Fruit fly (Drosophila melanogaster) whole organism, embryonic: Measurements from ENCODE around the gene CSN5.

ENCODE experiments used
- Abd-B ChIP-seq: fragments of 200-800 bp; sonication (Bioruptor generic); optimal IDR thresholded peaks from 2 replicates; lab custom pipeline; 2018; ENCODE audit warnings: missing biosample characterization, mild to moderate bottlenecking, missing genetic modification characterization, moderate library complexity
- CG10431 ChIP-seq: fragments of 200-800 bp; sonication (Bioruptor generic); optimal IDR thresholded peaks from 3 replicates; lab custom pipeline; 2018; ENCODE audit warnings: missing biosample characterization, mild to moderate bottlenecking, missing genetic modification characterization
- CG10543 ChIP-seq: fragments of 200-800 bp; sonication (Bioruptor generic); optimal IDR thresholded peaks from 3 replicates; lab custom pipeline; 2017; ENCODE audit warnings: missing biosample characterization, mild to moderate bottlenecking, missing genetic modification characterization, moderate library complexity
- CG12104 ChIP-seq: fragments of 200-800 bp; sonication (Bioruptor generic); optimal IDR thresholded peaks from 3 replicates; lab custom pipeline; 2016; ENCODE audit warnings: missing biosample characterization, missing genetic modification characterization
- CG14441 ChIP-seq: fragments of 200-800 bp; sonication (Bioruptor generic); IDR thresholded peaks from 2 replicates; pipeline ENCODE4 v1.3.6; 2022; ENCODE audit warnings: missing biosample characterization, missing genetic modification characterization
- CG15479 ChIP-seq: fragments of 200-800 bp; sonication (Bioruptor generic); optimal IDR thresholded peaks from 3 replicates; lab custom pipeline; 2019; ENCODE audit warnings: missing biosample characterization, mild to moderate bottlenecking, missing genetic modification characterization, moderate library complexity
- CG18599 ChIP-seq: fragments of 200-800 bp; sonication (Bioruptor generic); optimal IDR thresholded peaks from 3 replicates; lab custom pipeline; 2017; ENCODE audit warnings: missing biosample characterization, missing genetic modification characterization, mild to moderate bottlenecking, moderate library complexity, missing genetic modification reagents
- CG3163 ChIP-seq: fragments of 200-800 bp; sonication (Bioruptor generic); optimal IDR thresholded peaks from 3 replicates; lab custom pipeline; 2016; ENCODE audit warnings: missing biosample characterization, missing genetic modification characterization
- CG32532 ChIP-seq: fragments of 200-800 bp; sonication (Bioruptor generic); IDR thresholded peaks from 2 replicates; pipeline ENCODE4 v1.3.6; 2022; ENCODE audit warnings: missing biosample characterization, missing genetic modification characterization
- CG3847 ChIP-seq: fragments of 200-800 bp; sonication (Bioruptor generic); IDR thresholded peaks from 2 replicates; pipeline ENCODE4 v1.3.6; 2022; ENCODE audit warnings: missing biosample characterization, missing genetic modification characterization
- CG5953 ChIP-seq: fragments of 200-800 bp; sonication (Bioruptor generic); IDR thresholded peaks from 2 replicates; pipeline ENCODE4 v1.3.6; 2022; ENCODE audit warnings: missing biosample characterization, missing genetic modification characterization
- CG7556 ChIP-seq: fragments of 200-800 bp; sonication (Bioruptor generic); optimal IDR thresholded peaks from 2 replicates; lab custom pipeline; 2017; ENCODE audit warnings: missing biosample characterization, mild to moderate bottlenecking, missing genetic modification characterization
- CG8924 ChIP-seq: fragments of 200-800 bp; optimal IDR thresholded peaks from 3 replicates; lab custom pipeline; 2019; ENCODE audit warnings: missing biosample characterization, mild to moderate bottlenecking, missing genetic modification characterization, moderate library complexity
- D19A ChIP-seq: fragments of 200-800 bp; optimal IDR thresholded peaks from 3 replicates; lab custom pipeline; 2019; ENCODE audit warnings: missing biosample characterization, mild to moderate bottlenecking, missing genetic modification characterization, moderate library complexity
- Doc3 ChIP-seq: fragments of 200-800 bp; sonication (Bioruptor generic); IDR thresholded peaks from 3 replicates; pipeline ENCODE4 v1.3.6; 2022; ENCODE audit warnings: missing biosample characterization, missing genetic modification characterization; ENCODE audit not compliant: partially characterized antibody
- Dp ChIP-seq: fragments of 200-800 bp; sonication (Bioruptor generic); optimal IDR thresholded peaks from 2 replicates; lab custom pipeline; 2018; ENCODE audit warnings: missing biosample characterization, mild to moderate bottlenecking, missing genetic modification characterization, moderate library complexity
- Drgx ChIP-seq: fragments of 200-800 bp; sonication (Bioruptor generic); IDR thresholded peaks from 2 replicates; pipeline ENCODE4 v1.3.6; 2022; ENCODE audit warnings: missing biosample characterization, missing genetic modification characterization
- Fer2 ChIP-seq: fragments of 200-800 bp; sonication (Bioruptor generic); optimal IDR thresholded peaks from 2 replicates; lab custom pipeline; 2018; ENCODE audit warnings: missing biosample characterization, mild to moderate bottlenecking, missing genetic modification characterization, moderate library complexity
- H15 ChIP-seq: fragments of 200-800 bp; sonication (Bioruptor generic); IDR thresholded peaks from 3 replicates; pipeline ENCODE4 v1.3.6; 2022; ENCODE audit warnings: missing biosample characterization, missing genetic modification characterization
- HLH54F ChIP-seq: fragments of 200-800 bp; sonication (Bioruptor generic); optimal IDR thresholded peaks from 3 replicates; lab custom pipeline; 2016; ENCODE audit warnings: missing biosample characterization, missing genetic modification characterization
- Hr3 ChIP-seq: fragments of 200-800 bp; sonication (Bioruptor generic); optimal IDR thresholded peaks from 3 replicates; lab custom pipeline; 2016; ENCODE audit warnings: missing biosample characterization, missing genetic modification characterization
- Jarid2 ChIP-seq: fragments of 200-800 bp; sonication (Bioruptor generic); optimal IDR thresholded peaks from 3 replicates; lab custom pipeline; 2017; ENCODE audit warnings: mild to moderate bottlenecking, missing biosample characterization, missing genetic modification reagents, missing genetic modification characterization
- MESR4 ChIP-seq: fragments of 200-800 bp; sonication (Bioruptor generic); optimal IDR thresholded peaks from 2 replicates; lab custom pipeline; 2018; ENCODE audit warnings: missing biosample characterization, mild to moderate bottlenecking, missing genetic modification characterization, moderate library complexity
- MTF-1 ChIP-seq: fragments of 200-800 bp; sonication (Bioruptor generic); optimal IDR thresholded peaks from 2 replicates; lab custom pipeline; 2018; ENCODE audit warnings: missing biosample characterization, mild to moderate bottlenecking, missing genetic modification characterization, borderline replicate concordance
- NK7.1 ChIP-seq: fragments of 200-800 bp; sonication (Bioruptor generic); optimal IDR thresholded peaks from 3 replicates; lab custom pipeline; 2016; ENCODE audit warnings: missing biosample characterization, missing genetic modification characterization
- Rfx ChIP-seq: fragments of 200-800 bp; sonication (Bioruptor generic); IDR thresholded peaks from 2 replicates; pipeline ENCODE4 v1.3.6; 2022; ENCODE audit warnings: missing biosample characterization, missing genetic modification characterization
- Sry-δ ChIP-seq: fragments of 200-800 bp; sonication (Bioruptor generic); optimal IDR thresholded peaks from 2 replicates; lab custom pipeline; 2016; ENCODE audit warnings: missing biosample characterization, missing genetic modification characterization
- Xbp1 ChIP-seq: fragments of 200-800 bp; sonication (Bioruptor generic); optimal IDR thresholded peaks from 3 replicates; lab custom pipeline; 2016; ENCODE audit warnings: missing biosample characterization, mild to moderate bottlenecking, missing genetic modification characterization
- bcd ChIP-seq: fragments of 200-800 bp; sonication (Bioruptor generic); optimal IDR thresholded peaks from 2 replicates; lab custom pipeline; 2017; ENCODE audit warnings: missing biosample characterization, mild to moderate bottlenecking, missing genetic modification characterization
- caup ChIP-seq: fragments of 200-800 bp; sonication (Bioruptor generic); optimal IDR thresholded peaks from 3 replicates; lab custom pipeline; 2017; ENCODE audit warnings: missing biosample characterization, mild to moderate bottlenecking, missing genetic modification characterization, moderate library complexity; ENCODE audit not compliant: severe bottlenecking
- chif ChIP-seq, 2 experiments: fragments of 200-800 bp; sonication (Bioruptor generic); optimal IDR thresholded peaks; 3 replicates each; lab custom pipeline; 2016; ENCODE audit warnings: missing biosample characterization in 2 of 2, missing genetic modification characterization in 2 of 2
- crp ChIP-seq, 2 experiments: fragments of 200-800 bp; sonication (Bioruptor generic); optimal IDR thresholded peaks; 2 replicates in 1 of 2; 3 replicates in 1 of 2; lab custom pipeline; 2017; ENCODE audit warnings: missing biosample characterization in 2 of 2, missing genetic modification characterization in 2 of 2, mild to moderate bottlenecking in 1 of 2, moderate library complexity in 1 of 2
- gem ChIP-seq: fragments of 200-800 bp; sonication (Bioruptor generic); optimal IDR thresholded peaks from 2 replicates; lab custom pipeline; 2019; ENCODE audit warnings: missing biosample characterization, mild to moderate bottlenecking, missing genetic modification characterization, moderate library complexity
- gfzf ChIP-seq: fragments of 200-800 bp; sonication (Bioruptor generic); optimal IDR thresholded peaks from 2 replicates; lab custom pipeline; 2016; ENCODE audit warnings: missing biosample characterization, mild to moderate bottlenecking, missing genetic modification characterization, moderate library complexity
- ham ChIP-seq: fragments of 200-800 bp; sonication (Bioruptor generic); IDR thresholded peaks from 2 replicates; pipeline ENCODE4 v1.3.6; 2022; ENCODE audit warnings: missing biosample characterization, missing genetic modification characterization
- hkb ChIP-seq, 2 experiments: fragments of 200-800 bp in 1 of 2; fragments of >200 bp in 1 of 2; sonication (Bioruptor generic) in 1 of 2; IDR thresholded peaks in 1 of 2; optimal IDR thresholded peaks in 1 of 2; 2 replicates each; pipeline versions ENCODE4 v1.3.6 to Lab custom; 2017 to 2022; ENCODE audit warnings: missing biosample characterization in 1 of 2, missing genetic modification characterization in 1 of 2
- jing ChIP-seq: fragments of 200-800 bp; sonication (Bioruptor generic); optimal IDR thresholded peaks from 2 replicates; lab custom pipeline; 2018; ENCODE audit warnings: missing biosample characterization, mild to moderate bottlenecking, missing genetic modification characterization
- lmd ChIP-seq: fragments of 200-800 bp; sonication (Bioruptor generic); IDR thresholded peaks from 2 replicates; pipeline ENCODE4 v1.3.6; 2022; ENCODE audit warnings: missing biosample characterization, missing genetic modification characterization
- nau ChIP-seq: fragments of 200-800 bp; sonication (Bioruptor generic); optimal IDR thresholded peaks from 3 replicates; lab custom pipeline; 2017; ENCODE audit warnings: missing biosample characterization, mild to moderate bottlenecking, missing genetic modification characterization, missing genetic modification reagents
- oc ChIP-seq: fragments of 200-800 bp; sonication (Bioruptor generic); optimal IDR thresholded peaks from 2 replicates; lab custom pipeline; 2018; ENCODE audit warnings: missing biosample characterization, mild to moderate bottlenecking, missing genetic modification characterization, moderate library complexity
- pb ChIP-seq: fragments of 200-800 bp; sonication (Bioruptor generic); optimal IDR thresholded peaks from 3 replicates; lab custom pipeline; 2016; ENCODE audit warnings: missing biosample characterization, missing genetic modification characterization
- pho ChIP-seq: fragments of 200-800 bp; sonication (Bioruptor generic); optimal IDR thresholded peaks from 2 replicates; lab custom pipeline; 2016; ENCODE audit warnings: missing biosample characterization, missing genetic modification characterization
- sc ChIP-seq, 3 experiments: fragments of >200 bp in 2 of 3; fragments of 200-800 bp in 1 of 3; sonication (Bioruptor generic) in 1 of 3; optimal IDR thresholded peaks; 2 replicates in 2 of 3; 3 replicates in 1 of 3; lab custom pipeline; 2017; ENCODE audit warnings: mild to moderate bottlenecking in 1 of 3, missing biosample characterization in 1 of 3, missing genetic modification characterization in 1 of 3, missing genetic modification reagents in 1 of 3
- shn ChIP-seq: fragments of 200-800 bp; sonication (Bioruptor generic); optimal IDR thresholded peaks from 3 replicates; lab custom pipeline; 2016; ENCODE audit warnings: missing biosample characterization, missing genetic modification characterization
- sisA ChIP-seq: fragments of 200-800 bp; sonication (Bioruptor generic); IDR thresholded peaks from 2 replicates; pipeline ENCODE4 v1.3.6; 2022; ENCODE audit warnings: missing biosample characterization, missing genetic modification characterization
- stc ChIP-seq: fragments of 200-800 bp; sonication (Bioruptor generic); IDR thresholded peaks from 2 replicates; pipeline ENCODE4 v1.3.6; 2022; ENCODE audit warnings: missing biosample characterization, missing genetic modification characterization
- tio ChIP-seq: fragments of 200-800 bp; sonication (Bioruptor generic); optimal IDR thresholded peaks from 2 replicates; lab custom pipeline; 2017; ENCODE audit warnings: missing biosample characterization, missing genetic modification characterization, inconsistent platforms
- trh ChIP-seq: fragments of 200-800 bp; sonication (Bioruptor generic); optimal IDR thresholded peaks from 2 replicates; lab custom pipeline; 2016; ENCODE audit warnings: missing biosample characterization, missing genetic modification characterization
- tup ChIP-seq: fragments of 200-800 bp; sonication (Bioruptor generic); optimal IDR thresholded peaks from 2 replicates; lab custom pipeline; 2016; ENCODE audit warnings: missing biosample characterization, mild to moderate bottlenecking, missing genetic modification characterization, moderate library complexity
- z ChIP-seq: fragments of 200-800 bp; sonication (Bioruptor generic); IDR thresholded peaks from 3 replicates; pipeline ENCODE4 v1.3.6; 2022; ENCODE audit warnings: missing biosample characterization, missing genetic modification characterization

Gene CSN5

DNA sequence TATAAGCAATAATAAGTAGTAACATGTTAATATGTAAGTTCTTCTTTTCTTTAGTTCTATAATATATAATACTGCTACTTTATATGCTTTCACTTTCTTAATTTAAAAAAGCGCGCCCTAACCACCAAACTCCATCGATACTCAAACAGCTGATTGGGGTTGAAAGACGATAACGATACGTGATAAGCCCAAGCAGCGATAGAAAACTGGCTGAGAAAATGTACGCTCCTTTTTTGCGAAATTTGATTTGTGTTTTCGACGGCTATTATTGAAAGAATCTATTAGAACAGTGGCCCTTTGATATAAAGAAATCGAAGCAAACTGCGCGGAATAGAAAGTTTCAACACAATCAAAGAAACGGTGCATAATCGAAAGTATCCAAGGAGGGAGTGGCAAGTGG lies 14.0 kb upstream of the CSN5 start, which contains the start of gene CG14883 (continued):
- TF ChIP-seq sc (optimal IDR thresholded peaks at IDR 0.05; lab: Kevin White, UChicago) (no peak), sc (GFP tag; optimal IDR thresholded peaks at IDR 0.05; lab: Kevin White, UChicago) (no peak), chif (GFP tag; optimal IDR thresholded peaks at IDR 0.05; lab: Kevin White, UChicago) (no peak), CG7556 (no peak), Xbp1 (GFP tag; lab: Kevin White, UChicago) (no peak), CG3163 (GFP tag; lab: Kevin White, UChicago) (no peak), D19A (tag; lab: Kevin White, UChicago) (no peak), tup (GFP tag; lab: Kevin White, UChicago) (no peak), CG18599 (GFP tag; lab: Kevin White, UChicago) (no peak), hkb (optimal IDR thresholded peaks at IDR 0.05; lab: Kevin White, UChicago) (no peak), hkb (GFP tag; IDR thresholded peaks at IDR 0.05; lab: Robert Waterston, UW) (no peak), z (GFP tag; lab: Robert Waterston, UW) (no peak), pb (no peak), shn (GFP tag; lab: Kevin White, UChicago) (no peak), tio (GFP tag; lab: Kevin White, UChicago) (no peak), Abd-B (GFP tag; lab: Kevin White, UChicago) (no peak), Dp (GFP tag; lab: Kevin White, UChicago) (peak; percentile 88), MESR4 (GFP tag; lab: Kevin White, UChicago) (peak; percentile 81), CG3847 (no peak), CG5953 (GFP tag; lab: Robert Waterston, UW) (no peak), Sry-δ (peak; percentile 27), Hr3 (GFP tag; lab: Kevin White, UChicago) (no peak), CG8924 (tag; lab: Kevin White, UChicago) (no peak), bcd (GFP tag; lab: Kevin White, UChicago) (no peak), oc (no peak), NK7.1 (GFP tag; lab: Kevin White, UChicago) (no peak), ham (GFP tag; lab: Robert Waterston, UW) (no peak), nau (GFP tag; lab: Kevin White, UChicago) (no peak), Fer2 (tag; lab: Kevin White, UChicago) (no peak), stc (GFP tag; lab: Robert Waterston, UW) (no peak), CG10543 (GFP tag; lab: Kevin White, UChicago) (no peak), MTF-1 (GFP tag; lab: Kevin White, UChicago) (no peak), caup (GFP tag; lab: Kevin White, UChicago) (no peak), gem (tag; lab: Kevin White, UChicago) (no peak), CG32532 (no peak), HLH54F (no peak), crp (GFP tag; optimal IDR thresholded peaks at IDR 0.05; lab: Kevin White, UChicago) (peak in 1 of 2 experiments; percentile 89), H15 (GFP tag; lab: Robert Waterston, UW) (no peak), Doc3 (GFP tag; lab: Robert Waterston, UW) (0 out of 3 replicates have a peak, but pooled peaks have one; percentile 39), CG12104 (GFP tag; lab: Kevin White, UChicago) (no peak), pho (GFP tag; lab: Kevin White, UChicago) (no peak), Drgx (GFP tag; lab: Robert Waterston, UW) (no peak), Rfx (GFP tag; lab: Robert Waterston, UW) (no peak), CG14441 (GFP tag; lab: Robert Waterston, UW) (no peak), lmd (no peak), sisA (GFP tag; lab: Robert Waterston, UW) (no peak), CG15479 (GFP tag; lab: Kevin White, UChicago) (no peak), jing (GFP tag; lab: Kevin White, UChicago) (no peak), CG10431 (GFP tag; lab: Kevin White, UChicago) (no peak), Jarid2 (GFP tag; lab: Kevin White, UChicago) (no peak), gfzf (GFP tag; lab: Kevin White, UChicago) (no peak), trh (no peak)
